Fruit fly (Drosophila melanogaster): ENCODE measurements around the gene CG33722.

DNA sequence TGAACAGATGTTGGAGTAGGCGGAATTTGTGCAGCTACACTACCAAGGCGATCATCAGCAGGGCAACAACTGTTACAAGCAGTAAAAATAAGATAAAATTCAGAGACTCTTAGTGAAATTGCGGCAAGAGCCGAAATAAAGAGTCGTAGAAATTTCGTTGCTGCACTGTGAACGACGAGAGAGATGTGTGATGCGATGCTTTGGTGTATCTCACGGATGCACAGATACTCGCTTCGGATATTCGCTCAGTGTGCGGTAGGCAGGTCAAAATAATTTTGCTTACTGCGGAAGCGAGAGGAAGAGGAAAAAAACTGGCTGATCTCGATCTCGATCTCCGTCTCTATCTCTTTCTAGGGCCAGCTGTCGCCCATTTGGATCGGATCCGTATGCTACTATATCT, 44.9 kb downstream of the CG33722 start:
- TF ChIP-seq Hr3 (GFP tag; optimal IDR thresholded peaks at IDR 0.05) (no peak), dmrt11E (tag; optimal IDR thresholded peaks at IDR 0.05) (no peak)
